Worm (Caenorhabditis elegans): Measurements from ENCODE around the gene clec-199.

The clec-199 gene

DNA sequence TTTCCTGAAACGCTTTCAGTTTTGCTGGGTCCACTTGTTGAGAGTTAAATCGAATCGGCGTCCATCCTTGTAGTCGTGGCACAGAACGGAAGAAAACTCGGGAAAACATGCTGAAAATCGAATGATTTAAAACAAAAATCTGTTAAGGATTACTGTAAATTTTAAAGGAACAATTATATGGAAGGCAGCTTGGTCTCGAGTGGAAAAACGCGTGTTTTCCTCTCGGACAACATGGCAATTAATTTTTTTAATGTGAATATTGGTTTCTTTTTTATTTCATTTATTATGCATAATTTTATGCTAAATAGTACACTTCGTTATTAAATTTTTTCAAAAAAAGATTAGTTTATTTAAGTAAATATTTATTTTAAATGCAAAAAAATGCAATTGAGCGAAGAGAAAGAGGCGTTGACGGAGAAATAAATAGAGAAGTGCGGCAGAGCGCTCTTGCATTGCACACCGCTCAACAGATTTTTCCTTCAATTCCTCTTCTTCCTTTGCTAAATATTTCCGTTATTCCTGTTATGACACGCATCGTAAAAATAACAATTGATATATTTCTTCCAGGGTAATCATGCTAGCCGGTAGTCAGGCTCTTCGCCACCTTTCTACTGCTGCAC, 28.5 kb downstream of the clec-199 start, which contains the start of the genes C30H6.9 and dlat-2:
C30H6.9 (minus strand) TSS at position 110 of the 620 bp plus-strand sequence.
dlat-2 (plus strand) TSS at position 566 of the 620 bp plus-strand sequence.
- TF ChIP-seq lsy-2 (tag; optimal IDR thresholded peaks at IDR 0.05) (peak; percentile 19 to 50), ceh-63 (GFP tag; optimal IDR thresholded peaks at IDR 0.05) (no peak), C16A3.4 (tag; optimal IDR thresholded peaks at IDR 0.05) (peak; percentile 11), unc-30 (tag; optimal IDR thresholded peaks at IDR 0.05) (no peak), skn-1 (tag; optimal IDR thresholded peaks at IDR 0.05) (peak; percentile 3), sox-4 (tag; optimal IDR thresholded peaks at IDR 0.05) (no peak), aha-1 (tag; optimal IDR thresholded peaks at IDR 0.05) (no peak), pqm-1 (tag; optimal IDR thresholded peaks at IDR 0.05) (no peak), C34B4.2 (tag; optimal IDR thresholded peaks at IDR 0.05) (no peak), nhr-20 (tag; optimal IDR thresholded peaks at IDR 0.05) (peak; percentile 22), blmp-1 (tag; optimal IDR thresholded peaks at IDR 0.05) (peak; percentile 46), dsc-1 (tag; optimal IDR thresholded peaks at IDR 0.05) (no peak), jun-1 (tag; optimal IDR thresholded peaks at IDR 0.05) (no peak), fkh-4 (tag; optimal IDR thresholded peaks at IDR 0.05; ENCODE audit: borderline replicate concordance) (no peak), nhr-28 (tag; optimal IDR thresholded peaks at IDR 0.05) (no peak), lin-14 (GFP tag; optimal IDR thresholded peaks at IDR 0.05) (no peak), snu-23 (GFP tag; optimal IDR thresholded peaks at IDR 0.05) (peak; percentile 15), dpl-1 (GFP tag; optimal IDR thresholded peaks at IDR 0.05) (peak in 2 of 3 experiments; percentile 21 to 49), lin-35 (GFP tag; optimal IDR thresholded peaks at IDR 0.05) (peak; percentile 24 to 47), ceh-90 (tag; optimal IDR thresholded peaks at IDR 0.05) (no peak), lin-15B (tag; optimal IDR thresholded peaks at IDR 0.05) (peak; percentile 13), nhr-90 (tag; optimal IDR thresholded peaks at IDR 0.05; ENCODE audit: poor library complexity) (peak; percentile 9), ztf-11 (tag; optimal IDR thresholded peaks at IDR 0.05) (no peak), aly-2 (tag; optimal IDR thresholded peaks at IDR 0.05) (no peak), efl-1 (optimal IDR thresholded peaks at IDR 0.05) (peak; percentile 20 to 25), efl-1 (GFP tag; optimal IDR thresholded peaks at IDR 0.05 in 1 of 2) (peak in 1 of 2 experiments; percentile 35), nhr-85 (tag) (no peak), nhr-47 (tag; optimal IDR thresholded peaks at IDR 0.05) (peak; percentile 24), ceh-82 (tag; optimal IDR thresholded peaks at IDR 0.05) (no peak), unc-98 (GFP tag; IDR thresholded peaks at IDR 0.05) (no peak), nhr-84 (tag; optimal IDR thresholded peaks at IDR 0.05) (no peak), isw-1 (GFP tag; IDR thresholded peaks at IDR 0.05) (no peak)

DNA sequence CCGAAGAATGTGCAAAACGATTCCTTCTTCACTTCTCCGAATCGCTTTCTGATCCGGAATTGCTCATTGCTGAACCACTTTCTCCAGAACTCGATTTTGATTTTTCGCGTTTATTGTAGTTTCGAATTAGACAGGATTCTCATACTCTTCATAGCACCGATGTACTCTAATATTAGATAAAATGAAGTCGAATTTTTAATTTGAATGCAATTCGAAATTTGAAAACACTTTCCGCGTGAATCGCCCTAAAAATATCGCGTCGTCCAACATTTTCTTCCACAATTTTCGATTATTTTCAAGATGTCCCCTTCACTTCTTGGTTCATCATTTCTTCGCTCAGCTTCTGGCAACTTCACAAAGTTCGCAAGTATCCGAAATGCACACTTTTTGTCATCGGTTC, 30.3 kb downstream of the clec-199 start, which contains the start of gene C30H6.8:
C30H6.8 (plus strand) TSS at position 301 of the 400 bp plus-strand sequence.
- TF ChIP-seq nhr-85 (tag) (no peak), isw-1 (GFP tag; IDR thresholded peaks at IDR 0.05) (no peak), dpl-1 (GFP tag; optimal IDR thresholded peaks at IDR 0.05) (no peak)

DNA sequence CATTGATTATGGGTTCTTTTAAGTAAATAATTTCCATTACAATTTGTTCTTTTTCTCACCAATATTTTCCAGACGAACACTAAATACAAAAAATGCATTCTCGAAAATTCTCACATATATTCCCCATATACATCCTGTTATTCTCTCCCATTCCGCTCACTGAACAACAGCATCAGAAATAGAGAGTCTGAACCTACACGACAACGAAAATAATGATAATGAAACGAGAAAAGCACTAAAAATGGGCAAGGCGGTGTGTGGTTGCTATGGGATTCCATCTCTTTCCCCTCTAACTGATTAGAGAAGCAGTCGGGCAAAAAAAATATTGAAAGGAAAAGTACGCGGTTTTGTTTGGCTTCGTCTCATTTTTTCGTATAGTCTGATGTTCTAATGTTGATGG, 31.4 kb downstream of the clec-199 start, which contains the start of gene C30H6.12:
C30H6.12 (plus strand) TSS at position 301 of the 400 bp plus-strand sequence.
- TF ChIP-seq blmp-1 (tag; optimal IDR thresholded peaks at IDR 0.05), result no peak
- no peak for TF ChIP-seq alr-1 (tag; optimal IDR thresholded peaks at IDR 0.05; ENCODE audit: borderline replicate concordance)
- no peak for TF ChIP-seq ceh-82 (tag; optimal IDR thresholded peaks at IDR 0.05)
- TF ChIP-seq egl-27 (tag; optimal IDR thresholded peaks at IDR 0.05), result no peak
- TF ChIP-seq mep-1 (tag; optimal IDR thresholded peaks at IDR 0.05), result no peak
- TF ChIP-seq fkh-10 (GFP tag; optimal IDR thresholded peaks at IDR 0.05), result no peak
- TF ChIP-seq hpl-2 (GFP tag; optimal IDR thresholded peaks at IDR 0.05), result no peak
- no peak for TF ChIP-seq xbp-1 (tag; optimal IDR thresholded peaks at IDR 0.05)
- TF ChIP-seq C04F5.9 (tag; optimal IDR thresholded peaks at IDR 0.05), result no peak
- TF ChIP-seq ceh-90 (tag; optimal IDR thresholded peaks at IDR 0.05), result no peak
- TF ChIP-seq pag-3 (tag; optimal IDR thresholded peaks at IDR 0.05; ENCODE audit: borderline replicate concordance, insufficient read depth), result no peak
- no peak for TF ChIP-seq C34B4.2 (tag; optimal IDR thresholded peaks at IDR 0.05)
- no peak for TF ChIP-seq unc-130 (tag; optimal IDR thresholded peaks at IDR 0.05)
- TF ChIP-seq nhr-90 (tag; optimal IDR thresholded peaks at IDR 0.05; ENCODE audit: poor library complexity), result no peak
- no peak for TF ChIP-seq ceh-63 (GFP tag; optimal IDR thresholded peaks at IDR 0.05)
- TF ChIP-seq tlp-1 (tag; optimal IDR thresholded peaks at IDR 0.05), result no peak
